Worm (Caenorhabditis elegans) whole organism, early embryonic: ENCODE measurements around the gene bre-2.

ENCODE experiments used
- B0310.2 ChIP-seq: sonication (generic microtip); optimal IDR thresholded peaks from 2 replicates; lab custom pipeline; 2016; ENCODE audit warnings: mild to moderate bottlenecking, missing genetic modification characterization, missing compliant biosample characterization
- aly-1 ChIP-seq: sonication (generic microtip); optimal IDR thresholded peaks from 2 replicates; lab custom pipeline; 2016; ENCODE audit warnings: missing genetic modification characterization, missing compliant biosample characterization
- ama-1 ChIP-seq: fragments of 150-350 bp; optimal IDR thresholded peaks from 2 replicates; lab custom pipeline; 2014
- ceh-13 ChIP-seq: fragments of 200-800 bp; sonication (Bioruptor generic); optimal IDR thresholded peaks from 2 replicates; lab custom pipeline; 2018; ENCODE audit warnings: mild to moderate bottlenecking, missing genetic modification characterization, missing compliant biosample characterization
- ets-7 ChIP-seq: sonication (generic microtip); optimal IDR thresholded peaks from 2 replicates; lab custom pipeline; 2016; ENCODE audit warnings: missing genotype, missing genetic modification characterization, missing compliant biosample characterization
- flt-1 ChIP-seq: fragments of 200-800 bp; sonication (Bioruptor generic); IDR thresholded peaks from 2 replicates; pipeline ENCODE4 v1.3.6; 2022; ENCODE audit warnings: missing genetic modification characterization, missing compliant biosample characterization
- hmg-4 ChIP-seq: fragments of 200-800 bp; sonication (Bioruptor generic); optimal IDR thresholded peaks from 2 replicates; lab custom pipeline; 2018; ENCODE audit warnings: mild to moderate bottlenecking, missing genetic modification characterization, missing compliant biosample characterization
- pes-1 ChIP-seq: fragments of 200-800 bp; sonication (Bioruptor generic); IDR thresholded peaks from 2 replicates; pipeline ENCODE4 v1.3.6; 2022; ENCODE audit warnings: missing genetic modification reagents, missing genetic modification characterization, missing compliant biosample characterization
- scrt-1 ChIP-seq: fragments of 200-800 bp; sonication (Bioruptor generic); IDR thresholded peaks from 2 replicates; pipeline ENCODE4 v1.3.6; 2022; ENCODE audit warnings: missing genetic modification characterization, missing compliant biosample characterization
- tbx-11 ChIP-seq: fragments of 200-800 bp; sonication (Bioruptor generic); IDR thresholded peaks from 2 replicates; pipeline ENCODE4 v1.3.6; 2022; ENCODE audit warnings: missing genetic modification characterization, missing compliant biosample characterization
- tbx-37 ChIP-seq: fragments of 200-800 bp; sonication (Bioruptor generic); conservative IDR thresholded peaks from 2 replicates; pipeline ENCODE4 v1.3.6; 2022; ENCODE audit warnings: missing genetic modification reagents, missing genetic modification characterization, missing compliant biosample characterization
- tra-4 ChIP-seq: sonication (generic microtip); optimal IDR thresholded peaks from 2 replicates; lab custom pipeline; 2017; ENCODE audit warnings: missing genetic modification characterization, missing compliant biosample characterization

DNA sequence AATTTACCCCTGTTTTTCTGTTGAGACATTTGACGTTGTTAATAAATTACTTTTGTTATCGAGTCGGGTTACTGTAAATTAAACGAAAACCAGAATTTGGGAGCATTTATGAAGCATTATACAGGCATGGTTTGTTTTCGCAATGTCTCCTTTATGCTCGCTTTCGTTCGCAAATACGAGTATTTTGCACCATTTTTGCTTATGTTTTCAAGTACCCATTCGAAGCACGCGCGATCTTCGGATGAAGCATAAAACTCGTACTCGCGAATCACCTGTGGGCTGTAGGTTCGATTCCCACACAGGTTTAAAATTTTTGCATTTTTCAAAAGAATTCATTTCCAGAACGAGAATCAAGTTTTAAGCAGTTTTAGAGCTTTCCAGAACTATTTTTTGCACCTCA is 25.5 kb upstream of the bre-2 start:
- TF ChIP-seq ama-1 (lab: Kevin White, UChicago) (no peak), B0310.2 (tag; lab: Kevin White, UChicago) (no peak), flt-1 (no peak), ceh-13 (GFP tag; lab: Kevin White, UChicago) (no peak), scrt-1 (GFP tag; lab: Robert Waterston, UW) (no peak), tbx-11 (GFP tag; lab: Robert Waterston, UW) (no peak), tbx-37 (no peak), tra-4 (tag; lab: Kevin White, UChicago) (no peak), hmg-4 (GFP tag; lab: Kevin White, UChicago) (no peak), pes-1 (GFP tag; lab: Robert Waterston, UW) (no peak), ets-7 (tag; lab: Kevin White, UChicago) (no peak), aly-1 (tag; lab: Kevin White, UChicago) (no peak)
